Worm (Caenorhabditis elegans): Measurements from ENCODE around the gene K03B4.4.

K03B4.4 gene

DNA sequence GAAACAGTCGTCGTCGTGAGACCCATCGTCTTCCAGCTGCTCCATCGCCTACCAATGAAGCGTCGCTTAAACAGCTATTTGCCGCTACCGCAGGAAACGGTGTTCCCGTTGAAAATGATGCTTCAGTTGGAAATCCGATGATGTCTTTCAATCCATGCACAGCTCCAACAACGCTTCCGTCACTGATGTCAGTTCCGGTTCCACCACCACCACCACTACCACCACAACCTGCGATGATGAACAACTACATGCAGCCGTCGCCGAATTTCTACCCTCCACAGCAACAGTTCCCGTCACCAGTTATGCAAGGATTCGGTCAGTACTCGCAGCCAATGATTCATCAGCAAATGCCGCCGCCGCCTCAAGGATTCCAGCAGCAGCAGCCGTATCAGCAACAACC is 52.2 kb downstream of the K03B4.4 start:
- TF ChIP-seq sea-2 (GFP tag; optimal IDR thresholded peaks at IDR 0.05) (no peak), nhr-23 (tag; optimal IDR thresholded peaks at IDR 0.05) (no peak), nhr-11 (tag; optimal IDR thresholded peaks at IDR 0.05) (no peak), ceh-9 (tag; optimal IDR thresholded peaks at IDR 0.05) (no peak), unc-62 (GFP tag; optimal IDR thresholded peaks at IDR 0.05) (no peak), ztf-11 (tag; optimal IDR thresholded peaks at IDR 0.05) (no peak), fos-1 (tag; optimal IDR thresholded peaks at IDR 0.05) (no peak), elt-1 (tag; optimal IDR thresholded peaks at IDR 0.05) (no peak), nhr-76 (tag; optimal IDR thresholded peaks at IDR 0.05) (no peak), unc-39 (tag; optimal IDR thresholded peaks at IDR 0.05) (no peak)

DNA sequence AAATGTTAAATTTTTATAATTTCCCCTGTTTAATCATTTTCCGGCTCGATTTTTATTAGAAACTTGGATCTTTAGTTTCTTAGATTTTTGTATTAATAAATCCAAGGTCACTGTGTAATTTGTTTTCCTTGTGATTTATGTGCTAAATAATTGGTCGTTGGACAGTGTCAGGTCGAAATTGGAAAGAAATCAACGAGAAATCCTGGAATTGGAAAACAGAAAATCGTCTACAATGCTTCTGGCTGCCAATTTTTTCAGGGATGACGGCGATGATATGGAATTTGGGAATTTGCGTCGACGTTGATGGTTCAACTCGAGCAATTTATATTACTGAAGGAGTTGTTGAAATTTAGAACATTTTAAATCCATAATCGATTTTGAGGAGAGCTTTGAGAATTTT is 52.8 kb downstream of the K03B4.4 start:
- TF ChIP-seq hmg-11 (tag; optimal IDR thresholded peaks at IDR 0.05): no peak
- TF ChIP-seq zag-1 (tag; optimal IDR thresholded peaks at IDR 0.05): no peak
- TF ChIP-seq nhr-25 (tag; optimal IDR thresholded peaks at IDR 0.05): no peak
- no peak for TF ChIP-seq pqm-1 (tag; optimal IDR thresholded peaks at IDR 0.05)
- no peak for TF ChIP-seq snpc-4 (tag; optimal IDR thresholded peaks at IDR 0.05)
- no peak for TF ChIP-seq nhr-28 (tag; optimal IDR thresholded peaks at IDR 0.05)
- TF ChIP-seq elt-1 (tag; optimal IDR thresholded peaks at IDR 0.05): no peak

Measured in whole organism, L3 larva.